Worm (Caenorhabditis elegans) whole organism, young adult: ENCODE data around the gene Y5H2A.1.

ENCODE experiments used
- B0019.2 ChIP-seq: fragments of 200-800 bp; sonication (Bioruptor generic); conservative IDR thresholded peaks from 2 replicates; pipeline ENCODE4 v1.3.6; 2022; ENCODE audit warnings: missing genetic modification reagents, missing genetic modification characterization, missing compliant biosample characterization
- B0035.1 ChIP-seq: sonication (generic microtip); optimal IDR thresholded peaks from 2 replicates; lab custom pipeline; 2016; ENCODE audit warnings: missing genetic modification characterization, mild to moderate bottlenecking, missing compliant biosample characterization, missing genotype, missing genetic modification reagents
- B0336.3 ChIP-seq: fragments of 200-800 bp; sonication (Bioruptor generic); IDR thresholded peaks from 2 replicates; pipeline ENCODE4 v1.3.6; 2022; ENCODE audit warnings: missing genetic modification characterization, missing compliant biosample characterization
- C06A6.2 ChIP-seq: fragments of 200-800 bp; sonication (Bioruptor generic); conservative IDR thresholded peaks from 2 replicates; pipeline ENCODE4 v1.3.6; 2022; ENCODE audit warnings: missing genetic modification characterization, missing compliant biosample characterization
- D2030.7 ChIP-seq: fragments of 200-800 bp; sonication (Bioruptor generic); IDR thresholded peaks from 2 replicates; pipeline ENCODE4 v1.3.6; 2022; ENCODE audit warnings: missing genetic modification reagents, missing genetic modification characterization, missing compliant biosample characterization
- F49E8.2 ChIP-seq: sonication (generic microtip); optimal IDR thresholded peaks from 3 replicates; lab custom pipeline; 2017; ENCODE audit warnings: missing genetic modification characterization, mild to moderate bottlenecking, missing compliant biosample characterization, antibody characterized with exemption, moderate library complexity; ENCODE audit not compliant: insufficient read depth
- F52B5.7 ChIP-seq: sonication (generic microtip); optimal IDR thresholded peaks from 2 replicates; lab custom pipeline; 2016; ENCODE audit warnings: mild to moderate bottlenecking, missing genetic modification characterization, missing compliant biosample characterization
- T26A5.8 ChIP-seq: sonication (generic microtip); optimal IDR thresholded peaks from 2 replicates; lab custom pipeline; 2016; ENCODE audit warnings: missing genetic modification characterization, missing compliant biosample characterization
- aptf-3 ChIP-seq: fragments of 200-800 bp; sonication (Bioruptor generic); IDR thresholded peaks from 2 replicates; pipeline ENCODE4 v1.3.6; 2022; ENCODE audit warnings: missing genetic modification characterization, missing compliant biosample characterization
- atf-7 ChIP-seq: sonication (generic microtip); optimal IDR thresholded peaks from 2 replicates; lab custom pipeline; 2017; ENCODE audit warnings: mild to moderate bottlenecking, missing genetic modification characterization, missing compliant biosample characterization
- attf-6 ChIP-seq: fragments of 200-800 bp; sonication (Bioruptor generic); IDR thresholded peaks from 2 replicates; pipeline ENCODE4 v1.3.6; 2022; ENCODE audit warnings: missing genetic modification reagents, missing genetic modification characterization, missing compliant biosample characterization
- bed-2 ChIP-seq: fragments of 200-800 bp; sonication (Bioruptor generic); IDR thresholded peaks from 2 replicates; pipeline ENCODE4 v1.3.6; 2022; ENCODE audit warnings: missing genetic modification reagents, missing genetic modification characterization, missing compliant biosample characterization
- ceh-100 ChIP-seq: fragments of 200-800 bp; sonication (Bioruptor generic); IDR thresholded peaks from 2 replicates; pipeline ENCODE4 v1.3.6; 2022; ENCODE audit warnings: missing genetic modification reagents, missing genetic modification characterization, missing compliant biosample characterization
- ceh-58 ChIP-seq: fragments of 200-800 bp; sonication (Bioruptor generic); IDR thresholded peaks from 2 replicates; pipeline ENCODE4 v1.3.6; 2022; ENCODE audit warnings: missing genetic modification characterization, missing compliant biosample characterization
- dpl-1 ChIP-seq: fragments of 150-350 bp; optimal IDR thresholded peaks from 2 replicates; lab custom pipeline; 2014; ENCODE audit warnings: missing biosample characterization, missing genetic modification reagents, missing genetic modification characterization
- egl-18 ChIP-seq: fragments of 200-800 bp; sonication (Bioruptor generic); IDR thresholded peaks from 2 replicates; pipeline ENCODE4 v1.3.6; 2022; ENCODE audit warnings: missing genetic modification reagents, missing genetic modification characterization, missing compliant biosample characterization
- egl-44 ChIP-seq: fragments of 200-800 bp; sonication (Bioruptor generic); IDR thresholded peaks from 2 replicates; pipeline ENCODE4 v1.3.6; 2022; ENCODE audit warnings: missing genetic modification reagents, missing genetic modification characterization, missing compliant biosample characterization
- ekl-4 ChIP-seq: fragments of 200-800 bp; sonication (Bioruptor generic); IDR thresholded peaks from 2 replicates; pipeline ENCODE4 v1.3.6; 2022; ENCODE audit warnings: missing genetic modification reagents, missing genetic modification characterization, missing compliant biosample characterization
- ets-4 ChIP-seq: fragments of 200-800 bp; sonication (Bioruptor generic); optimal IDR thresholded peaks from 2 replicates; lab custom pipeline; 2018; ENCODE audit warnings: mild to moderate bottlenecking, missing genetic modification characterization, missing compliant biosample characterization
- fkh-3 ChIP-seq: sonication (generic microtip); optimal IDR thresholded peaks from 2 replicates; lab custom pipeline; 2016; ENCODE audit warnings: mild to moderate bottlenecking, missing genetic modification characterization, missing compliant biosample characterization
- hlh-26 ChIP-seq: fragments of 200-800 bp; sonication (Bioruptor generic); conservative IDR thresholded peaks from 2 replicates; pipeline ENCODE4 v1.3.6; 2022; ENCODE audit warnings: missing genetic modification reagents, missing genetic modification characterization, missing compliant biosample characterization
- hmg-1.2 ChIP-seq: fragments of 200-800 bp; sonication (Bioruptor generic); IDR thresholded peaks from 2 replicates; pipeline ENCODE4 v1.3.6; 2022; ENCODE audit warnings: missing genetic modification reagents, missing genetic modification characterization, missing compliant biosample characterization
- lin-40 ChIP-seq: sonication (generic microtip); optimal IDR thresholded peaks from 2 replicates; lab custom pipeline; 2016; ENCODE audit warnings: missing genetic modification characterization, mild to moderate bottlenecking, missing compliant biosample characterization, missing genotype, missing genetic modification reagents
- madf-10 ChIP-seq: sonication (generic microtip); optimal IDR thresholded peaks from 2 replicates; lab custom pipeline; 2016; ENCODE audit warnings: mild to moderate bottlenecking, missing genetic modification characterization, missing compliant biosample characterization
- madf-3 ChIP-seq: fragments of 200-800 bp; sonication (Bioruptor generic); IDR thresholded peaks from 2 replicates; pipeline ENCODE4 v1.3.6; 2022; ENCODE audit warnings: missing genetic modification reagents, missing genetic modification characterization, missing compliant biosample characterization
- madf-8 ChIP-seq: fragments of 200-800 bp; sonication (Bioruptor generic); conservative IDR thresholded peaks from 2 replicates; pipeline ENCODE4 v1.3.6; 2022; ENCODE audit warnings: missing genetic modification reagents, missing genetic modification characterization, missing compliant biosample characterization
- mcd-1 ChIP-seq: fragments of 200-800 bp; sonication (Bioruptor generic); IDR thresholded peaks from 2 replicates; pipeline ENCODE4 v1.3.6; 2022; ENCODE audit warnings: missing genetic modification reagents, missing genetic modification characterization, missing compliant biosample characterization
- mel-28 ChIP-seq: sonication (generic microtip); optimal IDR thresholded peaks from 2 replicates; lab custom pipeline; 2016; ENCODE audit warnings: borderline replicate concordance, mild to moderate bottlenecking, missing genetic modification characterization, missing compliant biosample characterization
- nfya-2 ChIP-seq: fragments of 200-800 bp; sonication (Bioruptor generic); IDR thresholded peaks from 2 replicates; pipeline ENCODE4 v1.3.6; 2022; ENCODE audit warnings: missing genetic modification reagents, missing genetic modification characterization, missing compliant biosample characterization
- nhr-120 ChIP-seq: fragments of 200-800 bp; sonication (Bioruptor generic); IDR thresholded peaks from 2 replicates; pipeline ENCODE4 v1.3.6; 2022; ENCODE audit warnings: missing genetic modification characterization, missing compliant biosample characterization
- nhr-179 ChIP-seq: sonication (generic microtip); optimal IDR thresholded peaks from 2 replicates; lab custom pipeline; 2016; ENCODE audit warnings: mild to moderate bottlenecking, missing genetic modification characterization, missing compliant biosample characterization
- nhr-27 ChIP-seq: fragments of 200-800 bp; sonication (Bioruptor generic); optimal IDR thresholded peaks from 2 replicates; lab custom pipeline; 2018; ENCODE audit warnings: mild to moderate bottlenecking, missing genetic modification characterization, moderate library complexity, missing compliant biosample characterization
- nhr-80 ChIP-seq: sonication (generic microtip); optimal IDR thresholded peaks from 2 replicates; lab custom pipeline; 2016; ENCODE audit warnings: missing genetic modification characterization, missing compliant biosample characterization
- repo-1 ChIP-seq: sonication (generic microtip); optimal IDR thresholded peaks from 2 replicates; lab custom pipeline; 2017; ENCODE audit warnings: mild to moderate bottlenecking, missing genetic modification characterization, missing compliant biosample characterization
- rpc-1 ChIP-seq, 2 experiments: fragments of 150-350 bp in 1 of 2; sonication (generic microtip) in 1 of 2; optimal IDR thresholded peaks; 2 replicates each; lab custom pipeline; 2014 to 2018; ENCODE audit warnings: missing biosample characterization in 1 of 2, missing genetic modification characterization in 1 of 2, missing genetic modification reagents in 1 of 2, missing genotype in 1 of 2
- snpc-1.1 ChIP-seq: sonication (generic microtip); optimal IDR thresholded peaks from 2 replicates; lab custom pipeline; 2017; ENCODE audit warnings: missing genetic modification characterization, mild to moderate bottlenecking, missing compliant biosample characterization, antibody characterized with exemption, moderate library complexity, missing genotype, missing genetic modification reagents; ENCODE audit not compliant: insufficient read depth
- snpc-1.3 ChIP-seq: sonication (generic microtip); optimal IDR thresholded peaks from 2 replicates; lab custom pipeline; 2017; ENCODE audit warnings: missing genetic modification characterization, mild to moderate bottlenecking, missing compliant biosample characterization, antibody characterized with exemption, moderate library complexity, missing genotype, missing genetic modification reagents; ENCODE audit not compliant: insufficient read depth
- sptf-2 ChIP-seq: fragments of 200-800 bp; sonication (Bioruptor generic); optimal IDR thresholded peaks from 2 replicates; lab custom pipeline; 2018; ENCODE audit warnings: mild to moderate bottlenecking, missing genetic modification characterization, missing compliant biosample characterization
- tbx-9 ChIP-seq: sonication (generic microtip); optimal IDR thresholded peaks from 2 replicates; lab custom pipeline; 2016; ENCODE audit warnings: borderline replicate concordance, missing genetic modification characterization, inconsistent platforms, missing compliant biosample characterization
- unc-130 ChIP-seq: sonication (generic microtip); optimal IDR thresholded peaks from 2 replicates; lab custom pipeline; 2016; ENCODE audit warnings: missing genetic modification reagents, missing genetic modification characterization, missing compliant biosample characterization
- xnd-1 ChIP-seq: sonication (generic microtip); optimal IDR thresholded peaks from 2 replicates; lab custom pipeline; 2016; ENCODE audit warnings: missing genotype, missing genetic modification reagents, missing genetic modification characterization, missing compliant biosample characterization
- zim-3 ChIP-seq: sonication (generic microtip); optimal IDR thresholded peaks from 2 replicates; lab custom pipeline; 2017; ENCODE audit warnings: mild to moderate bottlenecking, missing genetic modification characterization, moderate library complexity, missing compliant biosample characterization
- ztf-18 ChIP-seq: sonication (generic microtip); optimal IDR thresholded peaks from 2 replicates; lab custom pipeline; 2016; ENCODE audit warnings: missing genotype, mild to moderate bottlenecking, missing genetic modification characterization, missing compliant biosample characterization
- ztf-25 ChIP-seq: fragments of 200-800 bp; sonication (Bioruptor generic); IDR thresholded peaks from 2 replicates; pipeline ENCODE4 v1.3.6; 2022; ENCODE audit warnings: missing genetic modification reagents, missing genetic modification characterization, missing compliant biosample characterization

Y5H2A.1 gene

ce11 chrV:2278543-2278942 lies 6.9 kb upstream of the Y5H2A.1 start, which contains the start of gene fbxa-137:
fbxa-137 (plus strand) TSS chrV:2278816.
- TF ChIP-seq ekl-4 (GFP tag; lab: Robert Waterston, UW) (no peak), repo-1 (tag; lab: Kevin White, UChicago) (no peak), nfya-2 (GFP tag; lab: Robert Waterston, UW) (no peak), C06A6.2 (GFP tag; lab: Robert Waterston, UW) (no peak), ceh-100 (GFP tag; lab: Robert Waterston, UW) (no peak), B0035.1 (no peak), lin-40 (tag; lab: Kevin White, UChicago) (no peak)

- TF ChIP-seq mel-28 (tag; lab: Kevin White, UChicago) (no peak), nhr-80 (peak; percentile 33), egl-44 (GFP tag; lab: Robert Waterston, UW) (no peak)
These were observed 6.4 kb upstream of the Y5H2A.1 start, which contains the start of gene nhr-59 for ce11 chrV:2278052-2278451. nhr-59 (minus strand) TSS chrV:2278265.

ce11 chrV:2277260-2277659 lies 5.6 kb upstream of the Y5H2A.1 start:
- no peak for TF ChIP-seq egl-44 (GFP tag; lab: Robert Waterston, UW)
- no peak for TF ChIP-seq egl-18 (GFP tag; lab: Robert Waterston, UW)
- TF ChIP-seq ceh-58 (GFP tag; lab: Robert Waterston, UW): no peak
- no peak for TF ChIP-seq madf-8 (GFP tag; lab: Robert Waterston, UW)
- no peak for TF ChIP-seq unc-130 (GFP tag; lab: Kevin White, UChicago)
- no peak for TF ChIP-seq fkh-3
- TF ChIP-seq mcd-1 (GFP tag; lab: Robert Waterston, UW): 0 out of 2 replicates have a peak, but pooled peaks have one; percentile 29
- no peak for TF ChIP-seq aptf-3 (GFP tag; lab: Robert Waterston, UW)
- no peak for TF ChIP-seq lin-40 (tag; lab: Kevin White, UChicago)
- no peak for TF ChIP-seq ceh-100 (GFP tag; lab: Robert Waterston, UW)
- TF ChIP-seq ztf-18 (tag; lab: Kevin White, UChicago): no peak
- TF ChIP-seq xnd-1 (tag; lab: Kevin White, UChicago): no peak
- no peak for TF ChIP-seq rpc-1 (optimal IDR thresholded peaks at IDR 0.05; lab: Kevin White, UChicago)
- peak; percentile 50 for TF ChIP-seq rpc-1 (tag; optimal IDR thresholded peaks at IDR 0.05; lab: Kevin White, UChicago)
- TF ChIP-seq B0019.2 (GFP tag; lab: Robert Waterston, UW): no peak
- no peak for TF ChIP-seq bed-2 (GFP tag; lab: Robert Waterston, UW)
- TF ChIP-seq snpc-1.1 (tag; lab: Kevin White, UChicago): no peak
- no peak for TF ChIP-seq nhr-179 (tag; lab: Kevin White, UChicago)
- no peak for TF ChIP-seq snpc-1.3
- TF ChIP-seq F49E8.2 (tag; lab: Kevin White, UChicago): no peak
- TF ChIP-seq T26A5.8 (tag; lab: Kevin White, UChicago): no peak
- no peak for TF ChIP-seq hlh-26 (GFP tag; lab: Robert Waterston, UW)
- TF ChIP-seq D2030.7: peak; percentile 21; the same call in 1 of the 2 replicates
- no peak for TF ChIP-seq sptf-2 (GFP tag; lab: Kevin White, UChicago)
- TF ChIP-seq B0336.3 (GFP tag; lab: Robert Waterston, UW): no peak
- TF ChIP-seq F52B5.7 (tag; lab: Kevin White, UChicago): no peak
- no peak for TF ChIP-seq zim-3 (tag; lab: Kevin White, UChicago)
- TF ChIP-seq madf-3 (GFP tag; lab: Robert Waterston, UW): no peak
- TF ChIP-seq ets-4 (GFP tag; lab: Kevin White, UChicago): no peak
- no peak for TF ChIP-seq madf-10
- no peak for TF ChIP-seq dpl-1 (GFP tag; lab: Kevin White, UChicago)
- no peak for TF ChIP-seq B0035.1
- TF ChIP-seq hmg-1.2: peak; percentile 10; the same call in 1 of the 2 replicates
- no peak for TF ChIP-seq nhr-27 (tag; lab: Kevin White, UChicago)
- TF ChIP-seq nhr-120 (GFP tag; lab: Robert Waterston, UW): no peak
- no peak for TF ChIP-seq repo-1 (tag; lab: Kevin White, UChicago)
- TF ChIP-seq atf-7 (tag; lab: Kevin White, UChicago): no peak
- no peak for TF ChIP-seq tbx-9 (tag; lab: Kevin White, UChicago)
- TF ChIP-seq attf-6 (GFP tag; lab: Robert Waterston, UW): no peak
- TF ChIP-seq ztf-25 (GFP tag; lab: Robert Waterston, UW): no peak
